Fruit fly (Drosophila melanogaster): ENCODE data around the gene hep.

hep gene

dm6 chrX:13112238-13112829 lies 22.1 kb upstream of the hep start, which contains the start of gene Chpf:
Chpf (minus strand) TSS chrX:13112462.
- TF ChIP-seq fd3F (GFP tag; optimal IDR thresholded peaks at IDR 0.05) (no peak), CG6175 (GFP tag; IDR thresholded peaks at IDR 0.05) (no peak), Bteb2 (GFP tag; optimal IDR thresholded peaks at IDR 0.05) (no peak), CG8281 (tag; optimal IDR thresholded peaks at IDR 0.05) (no peak), CG8359 (GFP tag; optimal IDR thresholded peaks at IDR 0.05; ENCODE audit: borderline replicate concordance) (no peak), CG6765 (GFP tag; optimal IDR thresholded peaks at IDR 0.05) (no peak), CG1529 (GFP tag; optimal IDR thresholded peaks at IDR 0.05) (no peak), CG5245 (GFP tag; optimal IDR thresholded peaks at IDR 0.05) (no peak), vfl (GFP tag; optimal IDR thresholded peaks at IDR 0.05) (no peak), CG14860 (GFP tag; IDR thresholded peaks at IDR 0.05; ENCODE audit: partially characterized antibody) (peak; percentile 78), ham (GFP tag; IDR thresholded peaks at IDR 0.05) (no peak), mirr (GFP tag; optimal IDR thresholded peaks at IDR 0.05) (no peak), CG10959 (GFP tag; IDR thresholded peaks at IDR 0.05) (no peak), emc (GFP tag; optimal IDR thresholded peaks at IDR 0.05) (no peak), klu (GFP tag; IDR thresholded peaks at IDR 0.05) (no peak), ato (GFP tag; IDR thresholded peaks at IDR 0.05; ENCODE audit: partially characterized antibody) (peak; percentile 74; the same call in 1 of the 2 replicates), BEAF-32 (GFP tag; optimal IDR thresholded peaks at IDR 0.05) (peak; percentile 83), CG33213 (GFP tag; optimal IDR thresholded peaks at IDR 0.05) (no peak), CG13424 (tag; optimal IDR thresholded peaks at IDR 0.05) (no peak), dan (GFP tag; IDR thresholded peaks at IDR 0.05) (no peak), p53 (GFP tag; optimal IDR thresholded peaks at IDR 0.05) (no peak), fd64A (GFP tag; optimal IDR thresholded peaks at IDR 0.05) (no peak), Oli (tag; optimal IDR thresholded peaks at IDR 0.05) (no peak), inv (GFP tag; IDR thresholded peaks at IDR 0.05; ENCODE audit: partially characterized antibody) (peak; percentile 79), CG17802 (tag; optimal IDR thresholded peaks at IDR 0.05) (peak; percentile 36), CG5180 (GFP tag; optimal IDR thresholded peaks at IDR 0.05) (no peak), CG14014 (GFP tag; IDR thresholded peaks at IDR 0.05) (no peak), CG33557 (GFP tag; optimal IDR thresholded peaks at IDR 0.05) (no peak), CkIIα-i1 (GFP tag; IDR thresholded peaks at IDR 0.05) (no peak), caup (GFP tag; optimal IDR thresholded peaks at IDR 0.05; ENCODE audit: severe bottlenecking) (no peak), CG11504 (tag; optimal IDR thresholded peaks at IDR 0.05) (no peak), zfh1 (GFP tag; IDR thresholded peaks at IDR 0.05) (no peak), abd-A (tag; optimal IDR thresholded peaks at IDR 0.05) (no peak), Dad (GFP tag; optimal IDR thresholded peaks at IDR 0.05) (no peak), bigmax (GFP tag; optimal IDR thresholded peaks at IDR 0.05) (no peak), ATbp (GFP tag; optimal IDR thresholded peaks at IDR 0.05) (no peak), Atf3 (GFP tag; optimal IDR thresholded peaks at IDR 0.05) (no peak), CG15073 (GFP tag; optimal IDR thresholded peaks at IDR 0.05) (no peak), Doc2 (GFP tag; IDR thresholded peaks at IDR 0.05) (no peak), CG9797 (GFP tag; optimal IDR thresholded peaks at IDR 0.05) (peak; percentile 3), chn (GFP tag; optimal IDR thresholded peaks at IDR 0.05) (peak; percentile 30), nmo (GFP tag; optimal IDR thresholded peaks at IDR 0.05) (no peak), CG8089 (GFP tag; optimal IDR thresholded peaks at IDR 0.05) (no peak), CG2875 (GFP tag; optimal IDR thresholded peaks at IDR 0.05) (no peak), shn (GFP tag; optimal IDR thresholded peaks at IDR 0.05) (no peak), Fer1 (GFP tag; optimal IDR thresholded peaks at IDR 0.05) (no peak), crc (GFP tag; optimal IDR thresholded peaks at IDR 0.05) (no peak), dmrt11E (tag; optimal IDR thresholded peaks at IDR 0.05) (no peak), ewg (GFP tag; optimal IDR thresholded peaks at IDR 0.05) (no peak), Elba2 (GFP tag; optimal IDR thresholded peaks at IDR 0.05) (no peak)

Measured in whole organism, embryonic.